Fruit fly (Drosophila melanogaster) whole organism, embryonic: ENCODE measurements around the gene CG43814.

Source experiments
- Ada2b ChIP-seq: fragments of 200-800 bp; sonication (Bioruptor generic); IDR thresholded peaks from 2 replicates; pipeline ENCODE4 v1.3.6; 2022; ENCODE audit warnings: missing biosample characterization, missing genetic modification characterization
- B-H1 ChIP-seq: fragments of 200-800 bp; sonication (Bioruptor generic); IDR thresholded peaks from 3 replicates; pipeline ENCODE4 v1.3.6; 2022; ENCODE audit warnings: missing biosample characterization, missing genetic modification characterization
- CG10321 ChIP-seq: fragments of 200-800 bp; sonication (Bioruptor generic); IDR thresholded peaks from 2 replicates; pipeline ENCODE4 v1.3.6; 2022; ENCODE audit warnings: missing biosample characterization, missing genetic modification characterization
- CG13424 ChIP-seq: fragments of 200-800 bp; sonication (Bioruptor generic); optimal IDR thresholded peaks from 2 replicates; lab custom pipeline; 2019; ENCODE audit warnings: missing biosample characterization, mild to moderate bottlenecking, missing genetic modification characterization, moderate library complexity
- CG1647 ChIP-seq: fragments of 200-800 bp; sonication (Bioruptor generic); optimal IDR thresholded peaks from 3 replicates; lab custom pipeline; 2016; ENCODE audit warnings: missing biosample characterization, missing genetic modification characterization
- CG17612 ChIP-seq: fragments of 200-800 bp; sonication (Bioruptor generic); IDR thresholded peaks from 2 replicates; pipeline ENCODE4 v1.3.6; 2022; ENCODE audit warnings: missing biosample characterization, missing genetic modification characterization
- CG18011 ChIP-seq: fragments of 200-800 bp; sonication (Bioruptor generic); optimal IDR thresholded peaks from 2 replicates; lab custom pipeline; 2017; ENCODE audit warnings: missing biosample characterization, missing genetic modification characterization, mild to moderate bottlenecking, moderate library complexity, missing genotype
- CG30020 ChIP-seq: fragments of 200-800 bp; optimal IDR thresholded peaks from 2 replicates; lab custom pipeline; 2019; ENCODE audit warnings: missing biosample characterization, mild to moderate bottlenecking, missing genetic modification characterization, moderate library complexity
- CG30403 ChIP-seq: fragments of 200-800 bp; sonication (Bioruptor generic); optimal IDR thresholded peaks from 3 replicates; lab custom pipeline; 2016; ENCODE audit warnings: missing biosample characterization, missing genetic modification characterization
- CG33557 ChIP-seq: fragments of 200-800 bp; sonication (Bioruptor generic); optimal IDR thresholded peaks from 2 replicates; lab custom pipeline; 2019; ENCODE audit warnings: missing biosample characterization, mild to moderate bottlenecking, missing genetic modification characterization, moderate library complexity
- CG34224 ChIP-seq: fragments of 200-800 bp; sonication (Bioruptor generic); IDR thresholded peaks from 3 replicates; pipeline ENCODE4 v1.3.6; 2022; ENCODE audit warnings: missing biosample characterization, missing genetic modification characterization; ENCODE audit not compliant: partially characterized antibody
- CG4424 ChIP-seq: fragments of 200-800 bp; sonication (Bioruptor generic); optimal IDR thresholded peaks from 3 replicates; lab custom pipeline; 2016; ENCODE audit warnings: missing biosample characterization, missing genetic modification characterization
- CG5953 ChIP-seq: fragments of 200-800 bp; sonication (Bioruptor generic); IDR thresholded peaks from 2 replicates; pipeline ENCODE4 v1.3.6; 2022; ENCODE audit warnings: missing biosample characterization, missing genetic modification characterization
- CG6683 ChIP-seq: fragments of 200-800 bp; sonication (Bioruptor generic); optimal IDR thresholded peaks from 2 replicates; lab custom pipeline; 2017; ENCODE audit warnings: missing biosample characterization, mild to moderate bottlenecking, missing genetic modification characterization, missing genetic modification reagents
- CG6765 ChIP-seq: fragments of 200-800 bp; sonication (Bioruptor generic); optimal IDR thresholded peaks from 3 replicates; lab custom pipeline; 2017; ENCODE audit warnings: missing biosample characterization, mild to moderate bottlenecking, missing genetic modification characterization
- CG8290 ChIP-seq, 3 experiments: fragments of 200-800 bp; sonication (Bioruptor generic); optimal IDR thresholded peaks; 2 replicates each; lab custom pipeline; 2016 to 2019; ENCODE audit warnings: missing biosample characterization in 3 of 3, missing genetic modification characterization in 3 of 3, mild to moderate bottlenecking in 2 of 3, moderate library complexity in 1 of 3
- CG8388 ChIP-seq: fragments of 200-800 bp; sonication (Bioruptor generic); optimal IDR thresholded peaks from 2 replicates; lab custom pipeline; 2019; ENCODE audit warnings: missing biosample characterization, mild to moderate bottlenecking, missing genetic modification characterization, moderate library complexity
- CG8765 ChIP-seq: fragments of 200-800 bp; sonication (Bioruptor generic); IDR thresholded peaks from 2 replicates; pipeline ENCODE4 v1.3.6; 2022; ENCODE audit warnings: missing biosample characterization, missing genetic modification characterization
- Camta ChIP-seq: fragments of 200-800 bp; sonication (Bioruptor generic); optimal IDR thresholded peaks from 2 replicates; lab custom pipeline; 2016; ENCODE audit warnings: missing biosample characterization, missing genetic modification characterization
- Doc3 ChIP-seq: fragments of 200-800 bp; sonication (Bioruptor generic); IDR thresholded peaks from 3 replicates; pipeline ENCODE4 v1.3.6; 2022; ENCODE audit warnings: missing biosample characterization, missing genetic modification characterization; ENCODE audit not compliant: partially characterized antibody
- E2f1 ChIP-seq: fragments of 200-800 bp; sonication (Bioruptor generic); IDR thresholded peaks from 2 replicates; pipeline ENCODE4 v1.3.6; 2022; ENCODE audit warnings: missing biosample characterization, missing genetic modification characterization
- GATAe ChIP-seq: fragments of 200-800 bp; sonication (Bioruptor generic); conservative IDR thresholded peaks from 2 replicates; pipeline ENCODE4 v1.3.6; 2022; ENCODE audit warnings: missing biosample characterization, missing genetic modification characterization
- H15 ChIP-seq: fragments of 200-800 bp; sonication (Bioruptor generic); IDR thresholded peaks from 3 replicates; pipeline ENCODE4 v1.3.6; 2022; ENCODE audit warnings: missing biosample characterization, missing genetic modification characterization
- H2.0 ChIP-seq: fragments of 200-800 bp; sonication (Bioruptor generic); IDR thresholded peaks from 2 replicates; pipeline ENCODE4 v1.3.6; 2022; ENCODE audit warnings: missing biosample characterization, missing genetic modification characterization
- Hey ChIP-seq: fragments of 200-800 bp; sonication (Bioruptor generic); optimal IDR thresholded peaks from 3 replicates; lab custom pipeline; 2018; ENCODE audit warnings: missing biosample characterization, mild to moderate bottlenecking, missing genetic modification characterization
- Meics ChIP-seq: fragments of 200-800 bp; sonication (Bioruptor generic); optimal IDR thresholded peaks from 2 replicates; lab custom pipeline; 2017; ENCODE audit warnings: missing biosample characterization, mild to moderate bottlenecking, missing genetic modification characterization
- NC2α ChIP-seq: fragments of 200-800 bp; sonication (Bioruptor generic); optimal IDR thresholded peaks from 2 replicates; lab custom pipeline; 2016; ENCODE audit warnings: missing biosample characterization, missing genetic modification characterization
- NC2β ChIP-seq: fragments of 200-800 bp; sonication (Bioruptor generic); optimal IDR thresholded peaks from 2 replicates; lab custom pipeline; 2016; ENCODE audit warnings: missing biosample characterization, missing genetic modification characterization
- NK7.1 ChIP-seq: fragments of 200-800 bp; sonication (Bioruptor generic); optimal IDR thresholded peaks from 3 replicates; lab custom pipeline; 2016; ENCODE audit warnings: missing biosample characterization, missing genetic modification characterization
- Nf-YC ChIP-seq: fragments of 200-800 bp; optimal IDR thresholded peaks from 3 replicates; lab custom pipeline; 2019; ENCODE audit warnings: missing biosample characterization, mild to moderate bottlenecking, missing genetic modification characterization, moderate library complexity
- Ssrp ChIP-seq: fragments of 200-800 bp; sonication (Bioruptor generic); optimal IDR thresholded peaks from 2 replicates; lab custom pipeline; 2018; ENCODE audit warnings: missing biosample characterization, mild to moderate bottlenecking, missing genetic modification characterization, moderate library complexity
- Vsx1 ChIP-seq: fragments of 200-800 bp; sonication (Bioruptor generic); optimal IDR thresholded peaks from 2 replicates; lab custom pipeline; 2017; ENCODE audit warnings: missing biosample characterization, mild to moderate bottlenecking, missing genetic modification characterization, missing genetic modification reagents
- bab2 ChIP-seq: fragments of 200-800 bp; sonication (Bioruptor generic); optimal IDR thresholded peaks from 2 replicates; lab custom pipeline; 2016; ENCODE audit warnings: missing biosample characterization, missing genetic modification characterization
- bigmax ChIP-seq: fragments of 200-800 bp; sonication (Bioruptor generic); optimal IDR thresholded peaks from 2 replicates; lab custom pipeline; 2018; ENCODE audit warnings: missing biosample characterization, mild to moderate bottlenecking, missing genetic modification characterization
- bowl ChIP-seq: fragments of 200-800 bp; sonication (Bioruptor generic); IDR thresholded peaks from 2 replicates; pipeline ENCODE4 v1.3.6; 2022; ENCODE audit warnings: missing biosample characterization, missing genetic modification characterization
- bsh ChIP-seq, 2 experiments: fragments of 200-800 bp; sonication (Bioruptor generic); optimal IDR thresholded peaks; 2 replicates each; lab custom pipeline; 2017 to 2018; ENCODE audit warnings: mild to moderate bottlenecking in 2 of 2, missing biosample characterization in 2 of 2, missing genetic modification characterization in 2 of 2, moderate library complexity in 1 of 2
- cas ChIP-seq: fragments of 200-800 bp; sonication (Bioruptor generic); IDR thresholded peaks from 2 replicates; pipeline ENCODE4 v1.3.6; 2022; ENCODE audit warnings: missing biosample characterization, missing genetic modification characterization
- dimm ChIP-seq: fragments of 200-800 bp; sonication (Bioruptor generic); IDR thresholded peaks from 2 replicates; pipeline ENCODE4 v1.3.6; 2022; ENCODE audit warnings: missing biosample characterization, missing genetic modification characterization
- dm ChIP-seq: fragments of 200-800 bp; sonication (Bioruptor generic); optimal IDR thresholded peaks from 3 replicates; lab custom pipeline; 2016; ENCODE audit warnings: missing biosample characterization, missing genetic modification characterization
- dmrt11E ChIP-seq: fragments of 200-800 bp; sonication (Bioruptor generic); optimal IDR thresholded peaks from 3 replicates; lab custom pipeline; 2018; ENCODE audit warnings: missing biosample characterization, mild to moderate bottlenecking, missing genetic modification characterization, moderate library complexity
- esg ChIP-seq: fragments of 200-800 bp; sonication (Bioruptor generic); conservative IDR thresholded peaks from 2 replicates; pipeline ENCODE4 v1.3.6; 2022; ENCODE audit warnings: missing biosample characterization, missing genetic modification characterization
- fru ChIP-seq: fragments of >200 bp; optimal IDR thresholded peaks from 2 replicates; lab custom pipeline; 2017
- klu ChIP-seq: fragments of 200-800 bp; sonication (Bioruptor generic); IDR thresholded peaks from 2 replicates; pipeline ENCODE4 v1.3.6; 2022; ENCODE audit warnings: missing biosample characterization, missing genetic modification characterization
- phol ChIP-seq: fragments of 200-800 bp; sonication (Bioruptor generic); optimal IDR thresholded peaks from 3 replicates; lab custom pipeline; 2018; ENCODE audit warnings: missing biosample characterization, mild to moderate bottlenecking, missing genetic modification characterization, moderate library complexity
- sens-2 ChIP-seq: fragments of 200-800 bp; sonication (Bioruptor generic); IDR thresholded peaks from 2 replicates; pipeline ENCODE4 v1.3.6; 2022; ENCODE audit warnings: missing biosample characterization, missing genetic modification characterization
- sisA ChIP-seq: fragments of 200-800 bp; sonication (Bioruptor generic); IDR thresholded peaks from 2 replicates; pipeline ENCODE4 v1.3.6; 2022; ENCODE audit warnings: missing biosample characterization, missing genetic modification characterization
- sob ChIP-seq: fragments of 200-800 bp; sonication (Bioruptor generic); IDR thresholded peaks from 2 replicates; pipeline ENCODE4 v1.3.6; 2022; ENCODE audit warnings: missing biosample characterization, missing genetic modification characterization
- tll ChIP-seq, 2 experiments: fragments of 200-800 bp in 1 of 2; fragments of >200 bp in 1 of 2; sonication (Bioruptor generic) in 1 of 2; optimal IDR thresholded peaks; 2 replicates each; lab custom pipeline; 2017 to 2019; ENCODE audit warnings: missing biosample characterization in 2 of 2, missing genetic modification characterization in 2 of 2, mild to moderate bottlenecking in 1 of 2, moderate library complexity in 1 of 2
- unpg ChIP-seq: fragments of 200-800 bp; sonication (Bioruptor generic); optimal IDR thresholded peaks from 3 replicates; lab custom pipeline; 2018; ENCODE audit warnings: missing biosample characterization, mild to moderate bottlenecking, missing genetic modification characterization, moderate library complexity
- vnd ChIP-seq: fragments of 200-800 bp; sonication (Bioruptor generic); IDR thresholded peaks from 3 replicates; pipeline ENCODE4 v1.3.6; 2022; ENCODE audit warnings: missing biosample characterization, missing genetic modification characterization; ENCODE audit not compliant: partially characterized antibody
- wek ChIP-seq: fragments of 200-800 bp; sonication (Bioruptor generic); optimal IDR thresholded peaks from 3 replicates; lab custom pipeline; 2018; ENCODE audit warnings: missing biosample characterization, mild to moderate bottlenecking, missing genetic modification characterization, moderate library complexity

CG43814 gene

DNA sequence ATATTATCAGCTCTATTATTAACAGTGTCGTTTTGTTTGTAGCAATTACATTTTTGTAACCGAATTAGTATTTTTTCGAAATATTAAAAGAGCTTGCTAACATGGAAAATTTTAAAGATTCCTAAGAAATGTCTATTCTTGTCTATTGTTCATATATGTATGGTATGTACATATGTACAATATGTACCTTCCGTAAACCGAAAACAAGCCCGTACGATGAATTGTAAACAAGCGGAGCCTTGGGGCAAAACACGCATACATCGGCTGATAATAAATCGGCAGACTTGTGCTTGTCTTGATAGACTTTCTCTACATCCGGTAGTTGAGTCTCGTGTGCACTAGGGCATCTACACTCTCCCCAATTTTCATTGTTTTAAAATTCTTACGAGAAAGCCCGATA, 17.7 kb upstream of the CG43814 start (continued):
- TF ChIP-seq Vsx1: peak; percentile 58
- no peak for TF ChIP-seq Doc3 (GFP tag; lab: Robert Waterston, UW)
- TF ChIP-seq CG5953: no peak
- peak; percentile 61 for TF ChIP-seq dmrt11E
- no peak for TF ChIP-seq vnd
- TF ChIP-seq CG30020 (tag; lab: Kevin White, UChicago): no peak
- TF ChIP-seq CG4424: peak; percentile 22
- TF ChIP-seq bab2 (GFP tag; lab: Kevin White, UChicago): peak; percentile 60
- TF ChIP-seq tll (GFP tag; optimal IDR thresholded peaks at IDR 0.05; lab: Kevin White, UChicago): no peak
- TF ChIP-seq CG1647: no peak
- TF ChIP-seq CG13424 (tag; lab: Kevin White, UChicago): peak; percentile 38
- TF ChIP-seq sob: peak; percentile 69
- TF ChIP-seq dm (GFP tag; lab: Kevin White, UChicago): no peak
- TF ChIP-seq H2.0 (GFP tag; lab: Robert Waterston, UW): no peak
- TF ChIP-seq Nf-YC (tag; lab: Kevin White, UChicago): no peak
- 0 out of 3 replicates have a peak, but pooled peaks have one; percentile 26 for TF ChIP-seq H15
- no peak for TF ChIP-seq CG18011 (GFP tag; lab: Kevin White, UChicago)
- no peak; the same call in 1 of the 2 replicates for TF ChIP-seq CG10321 (GFP tag; lab: Robert Waterston, UW)
- peak; percentile 75 for TF ChIP-seq wek (GFP tag; lab: Kevin White, UChicago)
- no peak for TF ChIP-seq Ssrp (tag; lab: Kevin White, UChicago)
- TF ChIP-seq CG30403 (GFP tag; lab: Kevin White, UChicago): no peak
- TF ChIP-seq fru: no peak
- no peak for TF ChIP-seq bigmax
- TF ChIP-seq CG33557 (GFP tag; lab: Kevin White, UChicago): peak; percentile 88
- TF ChIP-seq Hey (tag; lab: Kevin White, UChicago): peak; percentile 12
- 0 out of 2 replicates have a peak, but pooled peaks have one; percentile 38 for TF ChIP-seq sens-2 (GFP tag; lab: Robert Waterston, UW)
- no peak for TF ChIP-seq NK7.1 (GFP tag; lab: Kevin White, UChicago)
- TF ChIP-seq Meics: peak; percentile 23
- peak; percentile 29; the same call in 1 of the 2 replicates for TF ChIP-seq E2f1
- TF ChIP-seq NC2β (GFP tag; lab: Kevin White, UChicago): peak; percentile 50
- TF ChIP-seq esg (GFP tag; lab: Robert Waterston, UW): no peak
- TF ChIP-seq CG8290 (GFP tag; optimal IDR thresholded peaks at IDR 0.05; lab: Kevin White, UChicago): no peak
- peak; percentile 60 to 69 for TF ChIP-seq CG8290 (tag; optimal IDR thresholded peaks at IDR 0.05; lab: Kevin White, UChicago)
- no peak for TF ChIP-seq B-H1 (GFP tag; lab: Robert Waterston, UW)
- no peak for TF ChIP-seq CG8765 (GFP tag; lab: Robert Waterston, UW)
- TF ChIP-seq dimm (GFP tag; lab: Robert Waterston, UW): no peak
- no peak for TF ChIP-seq phol
- TF ChIP-seq sisA (GFP tag; lab: Robert Waterston, UW): no peak
- TF ChIP-seq klu (GFP tag; lab: Robert Waterston, UW): no peak
- TF ChIP-seq CG34224 (GFP tag; lab: Robert Waterston, UW): no peak
- peak in 1 of 2 experiments; percentile 79 for TF ChIP-seq bsh (GFP tag; optimal IDR thresholded peaks at IDR 0.05; lab: Kevin White, UChicago)
- TF ChIP-seq CG17612 (GFP tag; lab: Robert Waterston, UW): no peak
- peak; percentile 47 for TF ChIP-seq NC2α
- TF ChIP-seq GATAe: no peak
- TF ChIP-seq Camta: peak; percentile 8
- TF ChIP-seq CG6765 (GFP tag; lab: Kevin White, UChicago): no peak
- TF ChIP-seq unpg (GFP tag; lab: Kevin White, UChicago): peak; percentile 54
- no peak for TF ChIP-seq cas (GFP tag; lab: Robert Waterston, UW)
- no peak for TF ChIP-seq Ada2b
- TF ChIP-seq CG6683 (GFP tag; lab: Kevin White, UChicago): peak; percentile 26
- peak; percentile 11 for TF ChIP-seq CG8388
- no peak for TF ChIP-seq bowl
